Fruit fly (Drosophila melanogaster) whole organism, pupa: ENCODE data around the gene CG2701.

Experiments used
- CG10348 ChIP-seq: fragments of 200-800 bp; sonication (Bioruptor generic); IDR thresholded peaks from 2 replicates; pipeline ENCODE4 v1.3.6; 2022; ENCODE audit warnings: missing biosample characterization, missing genetic modification characterization
- CG13204 ChIP-seq: fragments of 200-800 bp; sonication (Bioruptor generic); optimal IDR thresholded peaks from 2 replicates; lab custom pipeline; 2018; ENCODE audit warnings: missing biosample characterization, mild to moderate bottlenecking, missing genetic modification characterization, moderate library complexity
- CG14655 ChIP-seq: fragments of 200-800 bp; sonication (Bioruptor generic); optimal IDR thresholded peaks from 3 replicates; lab custom pipeline; 2017; ENCODE audit warnings: mild to moderate bottlenecking, missing biosample characterization, missing genetic modification reagents, missing genetic modification characterization
- CG15710 ChIP-seq: fragments of 200-800 bp; sonication (Bioruptor generic); optimal IDR thresholded peaks from 2 replicates; lab custom pipeline; 2018; ENCODE audit warnings: missing biosample characterization, mild to moderate bottlenecking, missing genetic modification characterization, moderate library complexity
- CG17806 ChIP-seq: fragments of 200-800 bp; sonication (Bioruptor generic); optimal IDR thresholded peaks from 2 replicates; lab custom pipeline; 2018; ENCODE audit warnings: missing biosample characterization, mild to moderate bottlenecking, missing genetic modification characterization, moderate library complexity
- CG32121 ChIP-seq: fragments of 200-800 bp; sonication (Bioruptor generic); IDR thresholded peaks from 2 replicates; pipeline ENCODE4 v1.3.6; 2022; ENCODE audit warnings: missing biosample characterization, missing genetic modification characterization
- CG34367 ChIP-seq: fragments of 200-800 bp; sonication (Bioruptor generic); optimal IDR thresholded peaks from 2 replicates; lab custom pipeline; 2018; ENCODE audit warnings: missing biosample characterization, mild to moderate bottlenecking, missing genetic modification characterization
- CG4496 ChIP-seq: fragments of 200-800 bp; sonication (Bioruptor generic); IDR thresholded peaks from 3 replicates; pipeline ENCODE4 v1.3.6; 2022; ENCODE audit warnings: missing biosample characterization, missing genetic modification characterization
- CG8159 ChIP-seq: fragments of 200-800 bp; sonication (Bioruptor generic); optimal IDR thresholded peaks from 3 replicates; lab custom pipeline; 2018; ENCODE audit warnings: missing biosample characterization, mild to moderate bottlenecking, missing genetic modification characterization, moderate library complexity
- CG8301 ChIP-seq: fragments of 200-800 bp; sonication (Bioruptor generic); optimal IDR thresholded peaks from 2 replicates; lab custom pipeline; 2018; ENCODE audit warnings: missing biosample characterization, mild to moderate bottlenecking, missing genetic modification characterization
- CG9948 ChIP-seq: fragments of 200-800 bp; sonication (Bioruptor generic); optimal IDR thresholded peaks from 2 replicates; lab custom pipeline; 2018; ENCODE audit warnings: missing biosample characterization, mild to moderate bottlenecking, missing genetic modification characterization, moderate library complexity
- D1 ChIP-seq: fragments of 200-800 bp; sonication (Bioruptor generic); optimal IDR thresholded peaks from 2 replicates; lab custom pipeline; 2018; ENCODE audit warnings: missing biosample characterization, mild to moderate bottlenecking, missing genetic modification characterization, moderate library complexity
- EcR ChIP-seq: fragments of 200-800 bp; sonication (Bioruptor generic); optimal IDR thresholded peaks from 3 replicates; lab custom pipeline; 2019; ENCODE audit warnings: missing biosample characterization, missing genetic modification characterization, mild to moderate bottlenecking, moderate library complexity, missing genetic modification reagents
- Ets98B ChIP-seq: fragments of 200-800 bp; sonication (Bioruptor generic); IDR thresholded peaks from 2 replicates; pipeline ENCODE4 v1.3.6; 2022; ENCODE audit warnings: missing biosample characterization, missing genetic modification characterization
- Pif1A ChIP-seq: fragments of 200-800 bp; sonication (Bioruptor generic); optimal IDR thresholded peaks from 3 replicates; lab custom pipeline; 2016; ENCODE audit warnings: missing biosample characterization, missing genetic modification characterization
- Pif1B ChIP-seq: fragments of 200-800 bp; sonication (Bioruptor generic); optimal IDR thresholded peaks from 3 replicates; lab custom pipeline; 2016; ENCODE audit warnings: missing biosample characterization, missing genetic modification characterization
- fd96Ca ChIP-seq: fragments of 200-800 bp; sonication (Bioruptor generic); IDR thresholded peaks from 3 replicates; pipeline ENCODE4 v1.3.6; 2022; ENCODE audit warnings: missing biosample characterization, missing genetic modification characterization
- gl ChIP-seq: fragments of 200-800 bp; sonication (Bioruptor generic); optimal IDR thresholded peaks from 2 replicates; lab custom pipeline; 2018; ENCODE audit warnings: missing biosample characterization, mild to moderate bottlenecking, missing genetic modification characterization
- rn ChIP-seq: fragments of 200-800 bp; sonication (Bioruptor generic); IDR thresholded peaks from 2 replicates; pipeline ENCODE4 v1.3.6; 2022; ENCODE audit warnings: missing biosample characterization, missing genetic modification characterization

Gene CG2701

dm6 chrX:2685580-2685979, 34.5 kb downstream of the CG2701 start, which contains the start of gene per:
Gene per, plus strand, starts transcription at chrX:2685580.
- TF ChIP-seq CG14655 (no peak), Pif1B (GFP tag; lab: Kevin White, UChicago) (no peak), CG8301 (tag; lab: Kevin White, UChicago) (no peak), D1 (tag; lab: Kevin White, UChicago) (no peak), CG4496 (GFP tag; lab: Robert Waterston, UW) (no peak), EcR (GFP tag; lab: Kevin White, UChicago) (no peak), CG13204 (GFP tag; lab: Kevin White, UChicago) (no peak), fd96Ca (GFP tag; lab: Robert Waterston, UW) (no peak), rn (GFP tag; lab: Robert Waterston, UW) (no peak), gl (no peak)

DNA sequence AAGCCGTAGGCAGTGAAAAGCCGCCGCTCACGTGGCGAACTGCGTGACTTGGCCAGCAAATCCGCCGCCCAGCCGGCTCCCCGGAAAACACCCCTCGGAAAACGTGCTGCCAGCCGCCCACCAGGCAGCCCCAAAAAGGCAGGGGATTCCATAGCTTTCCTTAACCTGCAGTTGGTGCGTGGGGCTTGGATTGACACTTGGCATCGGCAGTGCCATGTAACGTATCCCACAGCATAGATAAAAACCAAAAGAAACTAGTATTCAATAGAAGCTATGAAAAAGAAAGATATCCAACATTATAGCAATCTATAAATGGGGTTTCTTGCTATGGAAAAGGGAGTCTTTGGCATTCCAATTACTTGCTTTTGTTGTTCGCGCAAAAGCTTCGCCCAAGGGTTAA, 35.1 kb downstream of the CG2701 start:
- peak; percentile 58 for TF ChIP-seq CG32121
- TF ChIP-seq CG8301 (tag; lab: Kevin White, UChicago), result peak; percentile 3
- no peak for TF ChIP-seq Pif1B (GFP tag; lab: Kevin White, UChicago)
- TF ChIP-seq Pif1A, result peak; percentile 8
- TF ChIP-seq, all 21 proteins: peak for 3

DNA sequence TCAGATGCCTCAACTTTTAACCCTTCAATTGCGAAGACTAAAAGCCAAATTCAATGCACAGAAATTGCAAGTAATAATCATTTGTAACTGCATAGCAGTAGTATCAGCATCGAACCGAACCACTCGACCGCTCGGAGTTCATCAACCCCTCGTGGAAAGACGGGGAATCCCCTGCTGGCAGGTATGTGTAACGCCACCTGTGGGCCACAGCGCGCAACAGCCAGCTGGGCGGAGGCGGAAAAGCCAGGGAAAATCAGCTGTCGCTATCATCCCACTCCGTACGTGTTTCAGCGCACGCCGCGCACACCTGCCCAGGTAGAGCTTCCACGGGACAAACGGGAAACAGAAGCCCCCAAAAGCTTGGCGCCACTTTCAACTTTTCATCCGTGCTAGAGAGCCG, 35.7 kb downstream of the CG2701 start:
- peak; percentile 71 for TF ChIP-seq EcR (GFP tag; lab: Kevin White, UChicago)
- TF ChIP-seq CG14655, result no peak
- TF ChIP-seq, all 21 proteins: peak for 1

DNA sequence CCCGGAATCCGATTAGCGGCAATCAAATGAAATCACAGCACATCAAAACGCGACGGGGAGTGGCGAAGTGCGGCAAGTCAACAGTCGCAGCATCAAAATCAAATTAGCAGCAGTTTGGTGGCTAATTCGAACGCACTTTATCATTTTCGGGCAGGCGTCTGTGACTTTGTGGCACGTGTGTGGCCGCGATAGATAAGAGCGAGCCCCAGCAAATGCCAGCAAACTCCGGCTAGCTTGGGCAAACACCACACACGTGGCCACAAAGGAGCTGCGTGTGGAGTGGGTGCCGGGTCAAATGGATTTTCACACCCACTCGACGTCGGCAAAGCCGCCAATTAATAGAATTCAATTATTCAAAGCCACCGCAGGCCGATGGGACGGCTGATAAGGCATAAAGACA, 36.2 kb downstream of the CG2701 start:
- TF ChIP-seq CG34367 (tag; lab: Kevin White, UChicago) (no peak), D1 (tag; lab: Kevin White, UChicago) (no peak), CG14655 (no peak)

- no peak for TF ChIP-seq CG10348 (GFP tag; lab: Robert Waterston, UW)
- TF ChIP-seq Pif1B (GFP tag; lab: Kevin White, UChicago), result no peak
- TF ChIP-seq Ets98B (GFP tag; lab: Robert Waterston, UW), result no peak
- TF ChIP-seq fd96Ca (GFP tag; lab: Robert Waterston, UW), result no peak
- TF ChIP-seq rn (GFP tag; lab: Robert Waterston, UW), result no peak
- TF ChIP-seq CG32121, result no peak
- no peak for TF ChIP-seq Pif1A
- TF ChIP-seq CG34367 (tag; lab: Kevin White, UChicago), result no peak
- TF ChIP-seq CG9948 (tag; lab: Kevin White, UChicago), result no peak
- TF ChIP-seq CG8159 (tag; lab: Kevin White, UChicago), result no peak
- TF ChIP-seq CG15710 (tag; lab: Kevin White, UChicago), result no peak
- TF ChIP-seq CG13204 (GFP tag; lab: Kevin White, UChicago), result no peak
- TF ChIP-seq CG17806 (tag; lab: Kevin White, UChicago), result no peak
These were observed 37.3 kb downstream of the CG2701 start, which contains the start of gene CG2652 for dm6 chrX:2682832-2683231. Gene CG2652, minus strand, starts transcription at chrX:2682932.

- no peak for TF ChIP-seq Pif1B (GFP tag; lab: Kevin White, UChicago)
- no peak for TF ChIP-seq gl
- TF ChIP-seq CG4496 (GFP tag; lab: Robert Waterston, UW), result no peak
- no peak for TF ChIP-seq CG13204 (GFP tag; lab: Kevin White, UChicago)
- no peak for TF ChIP-seq CG34367 (tag; lab: Kevin White, UChicago)
- no peak for TF ChIP-seq EcR (GFP tag; lab: Kevin White, UChicago)
These were observed 38.5 kb downstream of the CG2701 start, which contains the start of gene HLH3B for dm6 chrX:2681601-2682000. Gene HLH3B, minus strand, starts transcription at chrX:2681723.

dm6 chrX:2677024-2677589, 43.0 kb downstream of the CG2701 start:
- TF ChIP-seq CG4496 (GFP tag; lab: Robert Waterston, UW) (peak; percentile 59; the same call in 2 of the 3 replicates), CG34367 (tag; lab: Kevin White, UChicago) (no peak)
